ENCODE assay signal across 1 worm cellular context in the genomic region with DNA sequence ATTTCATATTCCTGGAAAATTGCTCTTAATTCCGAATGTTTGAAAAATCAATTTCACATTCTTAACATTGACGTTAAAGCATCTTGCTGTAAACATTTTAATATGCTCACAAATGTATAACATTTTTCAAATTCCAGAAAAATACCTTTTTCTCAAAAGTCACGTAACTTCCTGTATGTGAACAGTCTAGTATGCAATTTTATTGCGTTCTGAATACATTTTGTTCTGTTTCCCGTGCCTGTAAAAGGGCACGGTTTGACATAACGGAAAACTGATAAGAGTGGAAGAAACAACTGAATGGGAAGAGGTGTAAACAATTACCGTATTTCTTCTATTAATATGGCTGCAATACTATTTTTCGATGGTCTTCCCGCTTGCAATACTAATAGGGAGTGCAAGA.
TF ChIP-seq lines count a peak whose summit lies in the region.

No protein-coding gene starts in this region.

TF ChIP-seq in whole organism, L4 larva, 104 proteins besides CTCF, POLR2A, EP300 and RAD21 (continued from another document):
- no peak for TF ChIP-seq daf-12 (tag; optimal IDR thresholded peaks at IDR 0.05; lab: Kevin White, UChicago)
- no peak for TF ChIP-seq snpc-1.2 (GFP tag; IDR thresholded peaks at IDR 0.05; lab: Robert Waterston, UW)
- no peak for TF ChIP-seq tag-97 (GFP tag; IDR thresholded peaks at IDR 0.05; lab: Robert Waterston, UW)
- no peak for TF ChIP-seq lin-38 (GFP tag; IDR thresholded peaks at IDR 0.05; lab: Robert Waterston, UW)
- peak; percentile 61 for TF ChIP-seq nhr-28 (tag; optimal IDR thresholded peaks at IDR 0.05; lab: Kevin White, UChicago)
- TF ChIP-seq arid-1 (GFP tag; conservative IDR thresholded peaks at IDR 0.05; lab: Robert Waterston, UW) = no peak
- no peak for TF ChIP-seq ZK546.5 (tag; optimal IDR thresholded peaks at IDR 0.05; lab: Kevin White, UChicago)
- no peak for TF ChIP-seq spr-3 (GFP tag; optimal IDR thresholded peaks at IDR 0.05; lab: Kevin White, UChicago)
- no peak for TF ChIP-seq dmd-9 (GFP tag; IDR thresholded peaks at IDR 0.05; lab: Robert Waterston, UW)
- no peak for TF ChIP-seq nhr-102 (tag; optimal IDR thresholded peaks at IDR 0.05; lab: Kevin White, UChicago)
- TF ChIP-seq lim-7 (GFP tag; IDR thresholded peaks at IDR 0.05; lab: Robert Waterston, UW) = no peak
- no peak for TF ChIP-seq fos-1 (tag; optimal IDR thresholded peaks at IDR 0.05; lab: Kevin White, UChicago)
- TF ChIP-seq aly-2 (tag; optimal IDR thresholded peaks at IDR 0.05; lab: Kevin White, UChicago) = no peak
- TF ChIP-seq mdt-29 (GFP tag; IDR thresholded peaks at IDR 0.05; lab: Robert Waterston, UW) = no peak
- no peak for TF ChIP-seq nhr-48 (tag; optimal IDR thresholded peaks at IDR 0.05; lab: Kevin White, UChicago)
- TF ChIP-seq cey-2 (tag; optimal IDR thresholded peaks at IDR 0.05; lab: Kevin White, UChicago; ENCODE audit: borderline replicate concordance, insufficient read depth) = no peak
- peak in 1 of 2 experiments; percentile 27 for TF ChIP-seq unc-62 (GFP tag; optimal IDR thresholded peaks at IDR 0.05 in 1 of 2; lab: Kevin White, UChicago)
- no peak for TF ChIP-seq unc-62 (tag; optimal IDR thresholded peaks at IDR 0.05; lab: Kevin White, UChicago)
- TF ChIP-seq snpc-4 (tag; optimal IDR thresholded peaks at IDR 0.05; lab: Kevin White, UChicago) = no peak
- no peak for TF ChIP-seq gei-8 (GFP tag; optimal IDR thresholded peaks at IDR 0.05; lab: Kevin White, UChicago)
- no peak for TF ChIP-seq T26A8.4 (GFP tag; IDR thresholded peaks at IDR 0.05; lab: Robert Waterston, UW)
- no peak for TF ChIP-seq Y5F2A.4 (GFP tag; optimal IDR thresholded peaks at IDR 0.05; lab: Kevin White, UChicago)
- 0 out of 2 replicates have a peak, but pooled peaks have one; percentile 40 for TF ChIP-seq php-3 (GFP tag; IDR thresholded peaks at IDR 0.05; lab: Robert Waterston, UW)
- TF ChIP-seq ceh-62 (tag; optimal IDR thresholded peaks at IDR 0.05; lab: Kevin White, UChicago) = no peak
- no peak for TF ChIP-seq nhr-77 (tag; optimal IDR thresholded peaks at IDR 0.05; lab: Kevin White, UChicago)
- TF ChIP-seq nhr-11 (tag; optimal IDR thresholded peaks at IDR 0.05; lab: Kevin White, UChicago) = no peak
- no peak for TF ChIP-seq mxl-3 (GFP tag; optimal IDR thresholded peaks at IDR 0.05; lab: Kevin White, UChicago)
- no peak for TF ChIP-seq lin-29 (GFP tag; IDR thresholded peaks at IDR 0.05; lab: Robert Waterston, UW)
- TF ChIP-seq ceh-20 (GFP tag; IDR thresholded peaks at IDR 0.05; lab: Robert Waterston, UW) = no peak
- no peak for TF ChIP-seq egl-43 (GFP tag; IDR thresholded peaks at IDR 0.05; lab: Robert Waterston, UW)
- TF ChIP-seq dmd-8 (GFP tag; IDR thresholded peaks at IDR 0.05; lab: Robert Waterston, UW) = no peak
- TF ChIP-seq hlh-30 (tag; optimal IDR thresholded peaks at IDR 0.05; lab: Kevin White, UChicago; ENCODE audit: insufficient read depth) = no peak
- no peak for TF ChIP-seq nhr-111 (GFP tag; optimal IDR thresholded peaks at IDR 0.05; lab: Kevin White, UChicago)
- no peak for TF ChIP-seq nhr-25 (tag; optimal IDR thresholded peaks at IDR 0.05; lab: Kevin White, UChicago; ENCODE audit: borderline replicate concordance, insufficient read depth)
- no peak for TF ChIP-seq unc-130 (GFP tag; optimal IDR thresholded peaks at IDR 0.05; lab: Kevin White, UChicago)
- no peak for TF ChIP-seq zag-1 (tag; optimal IDR thresholded peaks at IDR 0.05; lab: Kevin White, UChicago)
- TF ChIP-seq lsy-2 (tag; optimal IDR thresholded peaks at IDR 0.05; lab: Kevin White, UChicago) = no peak
- no peak for TF ChIP-seq lir-3 (tag; optimal IDR thresholded peaks at IDR 0.05; lab: Kevin White, UChicago)
- no peak for TF ChIP-seq unc-39 (tag; optimal IDR thresholded peaks at IDR 0.05; lab: Kevin White, UChicago)
- no peak for TF ChIP-seq pha-4 (GFP tag; IDR thresholded peaks at IDR 0.05; lab: Robert Waterston, UW)
- TF ChIP-seq pha-4 (tag; optimal IDR thresholded peaks at IDR 0.05; lab: Kevin White, UChicago) = no peak
